Fruit fly (Drosophila melanogaster) whole organism, embryonic: ENCODE data around the gene CG3408.

Experiments
- Aef1 ChIP-seq: fragments of 200-800 bp; sonication (Bioruptor generic); IDR thresholded peaks from 3 replicates; pipeline ENCODE4 v1.3.6; 2022; ENCODE audit warnings: missing biosample characterization, missing genetic modification characterization
- CG10565 ChIP-seq: fragments of 200-800 bp; sonication (Bioruptor generic); optimal IDR thresholded peaks from 3 replicates; lab custom pipeline; 2016; ENCODE audit warnings: missing biosample characterization, mild to moderate bottlenecking, missing genetic modification characterization
- CG10959 ChIP-seq: fragments of 200-800 bp; sonication (Bioruptor generic); IDR thresholded peaks from 2 replicates; pipeline ENCODE4 v1.3.6; 2022; ENCODE audit warnings: missing biosample characterization, missing genetic modification characterization
- CG12104 ChIP-seq: fragments of 200-800 bp; sonication (Bioruptor generic); optimal IDR thresholded peaks from 3 replicates; lab custom pipeline; 2016; ENCODE audit warnings: missing biosample characterization, missing genetic modification characterization
- CG12659 ChIP-seq: fragments of 200-800 bp; sonication (Bioruptor generic); optimal IDR thresholded peaks from 3 replicates; lab custom pipeline; 2017; ENCODE audit warnings: mild to moderate bottlenecking, missing biosample characterization, missing genetic modification reagents, missing genetic modification characterization
- CG12942 ChIP-seq: fragments of 200-800 bp; sonication (Bioruptor generic); optimal IDR thresholded peaks from 3 replicates; lab custom pipeline; 2016; ENCODE audit warnings: missing biosample characterization, missing genetic modification characterization
- CG15514 ChIP-seq: fragments of 200-800 bp; sonication (Bioruptor generic); optimal IDR thresholded peaks from 3 replicates; lab custom pipeline; 2017; ENCODE audit warnings: missing biosample characterization, missing genetic modification characterization, mild to moderate bottlenecking, moderate library complexity, missing genetic modification reagents
- CG17359 ChIP-seq: fragments of 200-800 bp; sonication (Bioruptor generic); optimal IDR thresholded peaks from 3 replicates; lab custom pipeline; 2018; ENCODE audit warnings: missing biosample characterization, mild to moderate bottlenecking, missing genetic modification characterization, moderate library complexity
- CG18262 ChIP-seq: fragments of 200-800 bp; optimal IDR thresholded peaks from 3 replicates; lab custom pipeline; 2019; ENCODE audit warnings: missing biosample characterization, mild to moderate bottlenecking, missing genetic modification characterization, moderate library complexity
- CG2129 ChIP-seq: fragments of 200-800 bp; sonication (Bioruptor generic); IDR thresholded peaks from 2 replicates; pipeline ENCODE4 v1.3.6; 2022; ENCODE audit warnings: missing biosample characterization, missing genetic modification characterization; ENCODE audit not compliant: partially characterized antibody
- CG2712 ChIP-seq: fragments of 200-800 bp; optimal IDR thresholded peaks from 3 replicates; lab custom pipeline; 2019; ENCODE audit warnings: missing biosample characterization, mild to moderate bottlenecking, missing genetic modification characterization, moderate library complexity
- CG30020 ChIP-seq: fragments of 200-800 bp; optimal IDR thresholded peaks from 2 replicates; lab custom pipeline; 2019; ENCODE audit warnings: missing biosample characterization, mild to moderate bottlenecking, missing genetic modification characterization, moderate library complexity
- CG31224 ChIP-seq: fragments of 200-800 bp; sonication (Bioruptor generic); IDR thresholded peaks from 2 replicates; pipeline ENCODE4 v1.3.6; 2022; ENCODE audit warnings: missing biosample characterization, missing genetic modification characterization
- CG3281 ChIP-seq: fragments of 200-800 bp; sonication (Bioruptor generic); optimal IDR thresholded peaks from 3 replicates; lab custom pipeline; 2017; ENCODE audit warnings: missing biosample characterization, mild to moderate bottlenecking, missing genetic modification characterization
- CG7786 ChIP-seq: fragments of 200-800 bp; sonication (Bioruptor generic); optimal IDR thresholded peaks from 2 replicates; lab custom pipeline; 2016; ENCODE audit warnings: missing biosample characterization, missing genetic modification characterization
- CG7963 ChIP-seq: fragments of 200-800 bp; sonication (Bioruptor generic); IDR thresholded peaks from 3 replicates; pipeline ENCODE4 v1.3.6; 2022; ENCODE audit warnings: missing biosample characterization, missing genetic modification characterization; ENCODE audit not compliant: partially characterized antibody
- CG9215 ChIP-seq: fragments of 200-800 bp; sonication (Bioruptor generic); IDR thresholded peaks from 2 replicates; pipeline ENCODE4 v1.3.6; 2022; ENCODE audit warnings: missing biosample characterization, missing genetic modification characterization
- Camta ChIP-seq: fragments of 200-800 bp; sonication (Bioruptor generic); optimal IDR thresholded peaks from 2 replicates; lab custom pipeline; 2016; ENCODE audit warnings: missing biosample characterization, missing genetic modification characterization
- Dek ChIP-seq: fragments of 200-800 bp; sonication (Bioruptor generic); optimal IDR thresholded peaks from 3 replicates; lab custom pipeline; 2019; ENCODE audit warnings: missing biosample characterization, mild to moderate bottlenecking, missing genetic modification characterization, moderate library complexity
- Doc2 ChIP-seq: fragments of 200-800 bp; sonication (Bioruptor generic); IDR thresholded peaks from 2 replicates; pipeline ENCODE4 v1.3.6; 2022; ENCODE audit warnings: missing biosample characterization, missing genetic modification characterization
- E2f1 ChIP-seq: fragments of 200-800 bp; sonication (Bioruptor generic); IDR thresholded peaks from 2 replicates; pipeline ENCODE4 v1.3.6; 2022; ENCODE audit warnings: missing biosample characterization, missing genetic modification characterization
- Ets65A ChIP-seq: fragments of 200-800 bp; sonication (Bioruptor generic); peaks from one replicate; lab custom pipeline; 2016; ENCODE audit warnings: missing biosample characterization, missing genetic modification characterization
- Fer1 ChIP-seq: fragments of 200-800 bp; sonication (Bioruptor generic); optimal IDR thresholded peaks from 2 replicates; lab custom pipeline; 2017; ENCODE audit warnings: missing biosample characterization, mild to moderate bottlenecking, missing genetic modification characterization
- Hsf ChIP-seq: fragments of 200-800 bp; sonication (Bioruptor generic); optimal IDR thresholded peaks from 3 replicates; lab custom pipeline; 2016; ENCODE audit warnings: missing biosample characterization, missing genetic modification characterization
- MESR4 ChIP-seq: fragments of 200-800 bp; sonication (Bioruptor generic); optimal IDR thresholded peaks from 2 replicates; lab custom pipeline; 2018; ENCODE audit warnings: missing biosample characterization, mild to moderate bottlenecking, missing genetic modification characterization, moderate library complexity
- Meics ChIP-seq: fragments of 200-800 bp; sonication (Bioruptor generic); optimal IDR thresholded peaks from 2 replicates; lab custom pipeline; 2017; ENCODE audit warnings: missing biosample characterization, mild to moderate bottlenecking, missing genetic modification characterization
- Pdp1 ChIP-seq, 2 experiments: fragments of 200-800 bp; sonication (Bioruptor generic); optimal IDR thresholded peaks; 3 replicates each; lab custom pipeline; 2016; ENCODE audit warnings: missing biosample characterization in 2 of 2, missing genetic modification characterization in 2 of 2, mild to moderate bottlenecking in 1 of 2, moderate library complexity in 1 of 2
- Poxn ChIP-seq: fragments of 200-800 bp; sonication (Bioruptor generic); IDR thresholded peaks from 2 replicates; pipeline ENCODE4 v1.3.6; 2022; ENCODE audit warnings: missing biosample characterization, missing genetic modification characterization
- Rx ChIP-seq: fragments of 200-800 bp; sonication (Bioruptor generic); IDR thresholded peaks from 2 replicates; pipeline ENCODE4 v1.3.6; 2022; ENCODE audit warnings: missing biosample characterization, missing genetic modification characterization
- Sox102F ChIP-seq: fragments of 200-800 bp; sonication (Bioruptor generic); optimal IDR thresholded peaks from 2 replicates; lab custom pipeline; 2018; ENCODE audit warnings: missing biosample characterization, mild to moderate bottlenecking, missing genetic modification characterization, moderate library complexity
- Ssrp ChIP-seq: fragments of 200-800 bp; sonication (Bioruptor generic); optimal IDR thresholded peaks from 2 replicates; lab custom pipeline; 2018; ENCODE audit warnings: missing biosample characterization, mild to moderate bottlenecking, missing genetic modification characterization, moderate library complexity
- Usf ChIP-seq: fragments of 200-800 bp; sonication (Bioruptor generic); optimal IDR thresholded peaks from 2 replicates; lab custom pipeline; 2017; ENCODE audit warnings: missing genotype, missing biosample characterization, missing genetic modification characterization
- aop ChIP-seq: fragments of 200-800 bp; sonication (Bioruptor generic); IDR thresholded peaks from 2 replicates; pipeline ENCODE4 v1.3.6; 2022; ENCODE audit warnings: missing biosample characterization, missing genetic modification characterization
- bcd ChIP-seq: fragments of 200-800 bp; sonication (Bioruptor generic); optimal IDR thresholded peaks from 2 replicates; lab custom pipeline; 2017; ENCODE audit warnings: missing biosample characterization, mild to moderate bottlenecking, missing genetic modification characterization
- cas ChIP-seq: fragments of 200-800 bp; sonication (Bioruptor generic); IDR thresholded peaks from 2 replicates; pipeline ENCODE4 v1.3.6; 2022; ENCODE audit warnings: missing biosample characterization, missing genetic modification characterization
- corto ChIP-seq: fragments of 200-800 bp; sonication (Bioruptor generic); optimal IDR thresholded peaks from 2 replicates; lab custom pipeline; 2016; ENCODE audit warnings: missing biosample characterization, mild to moderate bottlenecking, missing genetic modification characterization, moderate library complexity
- crc ChIP-seq: fragments of 200-800 bp; sonication (Bioruptor generic); optimal IDR thresholded peaks from 2 replicates; lab custom pipeline; 2016; ENCODE audit warnings: missing biosample characterization, missing genetic modification characterization
- gem ChIP-seq: fragments of 200-800 bp; sonication (Bioruptor generic); optimal IDR thresholded peaks from 2 replicates; lab custom pipeline; 2019; ENCODE audit warnings: missing biosample characterization, mild to moderate bottlenecking, missing genetic modification characterization, moderate library complexity
- ken ChIP-seq: fragments of 200-800 bp; sonication (Bioruptor generic); IDR thresholded peaks from 3 replicates; pipeline ENCODE4 v1.3.6; 2022; ENCODE audit warnings: missing biosample characterization, missing genetic modification characterization
- nmo ChIP-seq: fragments of 200-800 bp; sonication (Bioruptor generic); optimal IDR thresholded peaks from 2 replicates; lab custom pipeline; 2018; ENCODE audit warnings: missing biosample characterization, mild to moderate bottlenecking, missing genetic modification characterization, moderate library complexity
- pan ChIP-seq, 4 experiments: fragments of >200 bp in 3 of 4; fragments of 200-800 bp in 1 of 4; sonication (Bioruptor generic) in 1 of 4; optimal IDR thresholded peaks in 3 of 4; IDR thresholded peaks in 1 of 4; 2 replicates each; pipeline versions ENCODE4 v1.3.6 to Lab custom; 2017 to 2022; ENCODE audit warnings: missing biosample characterization in 2 of 4, missing genetic modification characterization in 2 of 4, mixed read lengths in 1 of 4
- pita ChIP-seq: fragments of 200-800 bp; sonication (Bioruptor generic); optimal IDR thresholded peaks from 2 replicates; lab custom pipeline; 2017; ENCODE audit warnings: missing biosample characterization, mild to moderate bottlenecking, missing genetic modification characterization
- pzg ChIP-seq: fragments of 200-800 bp; sonication (Bioruptor generic); optimal IDR thresholded peaks from 3 replicates; lab custom pipeline; 2018; ENCODE audit warnings: missing biosample characterization, mild to moderate bottlenecking, missing genetic modification characterization, moderate library complexity
- sc ChIP-seq, 3 experiments: fragments of >200 bp in 2 of 3; fragments of 200-800 bp in 1 of 3; sonication (Bioruptor generic) in 1 of 3; optimal IDR thresholded peaks; 2 replicates in 2 of 3; 3 replicates in 1 of 3; lab custom pipeline; 2017; ENCODE audit warnings: mild to moderate bottlenecking in 1 of 3, missing biosample characterization in 1 of 3, missing genetic modification characterization in 1 of 3, missing genetic modification reagents in 1 of 3
- seq ChIP-seq: fragments of 200-800 bp; sonication (Bioruptor generic); IDR thresholded peaks from 2 replicates; pipeline ENCODE4 v1.3.6; 2022; ENCODE audit warnings: missing biosample characterization, missing genetic modification characterization
- shn ChIP-seq: fragments of 200-800 bp; sonication (Bioruptor generic); optimal IDR thresholded peaks from 3 replicates; lab custom pipeline; 2016; ENCODE audit warnings: missing biosample characterization, missing genetic modification characterization
- tio ChIP-seq: fragments of 200-800 bp; sonication (Bioruptor generic); optimal IDR thresholded peaks from 2 replicates; lab custom pipeline; 2017; ENCODE audit warnings: missing biosample characterization, missing genetic modification characterization, inconsistent platforms
- ttk ChIP-seq: fragments of 200-800 bp; sonication (Bioruptor generic); IDR thresholded peaks from 2 replicates; pipeline ENCODE4 v2.1.2; 2022; ENCODE audit warnings: missing biosample characterization, missing genetic modification characterization
- zf30C ChIP-seq: fragments of 200-800 bp; sonication (Bioruptor generic); optimal IDR thresholded peaks from 3 replicates; lab custom pipeline; 2018; ENCODE audit warnings: missing biosample characterization, mild to moderate bottlenecking, missing genetic modification characterization

The CG3408 gene

DNA sequence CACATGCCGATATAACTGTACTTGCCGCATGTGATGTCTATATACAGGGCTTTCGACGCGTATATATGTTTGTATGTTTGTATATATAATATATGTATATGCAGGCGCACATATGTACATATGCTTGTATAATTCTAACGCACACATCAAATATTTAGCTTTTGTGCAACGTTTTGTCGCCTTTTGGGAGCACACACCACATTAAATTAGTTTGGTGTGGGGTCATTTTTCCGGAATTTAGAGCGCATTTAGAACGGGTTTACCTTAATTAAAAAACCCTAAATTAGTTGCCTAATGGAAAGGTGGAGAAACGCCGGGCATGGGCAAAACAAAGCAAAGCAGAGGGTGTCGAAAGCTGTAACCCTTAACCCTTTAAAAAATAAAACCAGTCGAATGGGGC, 42.1 kb downstream of the CG3408 start:
- TF ChIP-seq MESR4 (GFP tag; lab: Kevin White, UChicago) (no peak), CG7963 (GFP tag; lab: Robert Waterston, UW) (no peak), Rx (GFP tag; lab: Robert Waterston, UW) (no peak), cas (GFP tag; lab: Robert Waterston, UW) (no peak), Ets65A (GFP tag; lab: Kevin White, UChicago) (peak; percentile 68), bcd (no peak)

dm6 chr3L:9466595-9466994, 42.8 kb downstream of the CG3408 start:
- peak; percentile 28 for TF ChIP-seq CG18262 (tag; lab: Kevin White, UChicago)
- no peak for TF ChIP-seq Camta (GFP tag; lab: Kevin White, UChicago)
- TF ChIP-seq CG15514, result no peak
- TF ChIP-seq Pdp1 (GFP tag; optimal IDR thresholded peaks at IDR 0.05; lab: Kevin White, UChicago), result no peak
- no peak for TF ChIP-seq CG7786
- peak; percentile 17 for TF ChIP-seq Ssrp (tag; lab: Kevin White, UChicago)
- no peak for TF ChIP-seq CG10565 (GFP tag; lab: Kevin White, UChicago)
- no peak for TF ChIP-seq Aef1 (GFP tag; lab: Robert Waterston, UW)
- peak; percentile 4 for TF ChIP-seq CG17359 (tag; lab: Kevin White, UChicago)
- no peak for TF ChIP-seq zf30C (GFP tag; lab: Kevin White, UChicago)
- TF ChIP-seq Sox102F (GFP tag; lab: Kevin White, UChicago), result peak; percentile 38
- TF ChIP-seq Doc2 (GFP tag; lab: Robert Waterston, UW), result no peak
- TF ChIP-seq tio (GFP tag; lab: Kevin White, UChicago), result peak; percentile 7
- TF ChIP-seq gem, result peak; percentile 64
- TF ChIP-seq ken (GFP tag; lab: Robert Waterston, UW), result no peak
- TF ChIP-seq CG10959, result no peak
- TF ChIP-seq CG12659, result peak; percentile 41
- TF ChIP-seq Poxn (GFP tag; lab: Robert Waterston, UW), result no peak
- no peak for TF ChIP-seq aop (GFP tag; lab: Robert Waterston, UW)
- peak; percentile 35 for TF ChIP-seq nmo
- TF ChIP-seq CG12942 (GFP tag; lab: Kevin White, UChicago), result no peak
- no peak for TF ChIP-seq sc (optimal IDR thresholded peaks at IDR 0.05; lab: Kevin White, UChicago)
- no peak for TF ChIP-seq sc (GFP tag; optimal IDR thresholded peaks at IDR 0.05; lab: Kevin White, UChicago)
- TF ChIP-seq CG31224 (GFP tag; lab: Robert Waterston, UW), result no peak
- peak; percentile 19 for TF ChIP-seq Dek (tag; lab: Kevin White, UChicago)
- TF ChIP-seq CG3281, result peak; percentile 38
- TF ChIP-seq CG9215 (GFP tag; lab: Robert Waterston, UW), result peak; percentile 31; the same call in 1 of the 2 replicates
- TF ChIP-seq pan (optimal IDR thresholded peaks at IDR 0.05; lab: Kevin White, UChicago), result no peak
- no peak for TF ChIP-seq pan (GFP tag; optimal IDR thresholded peaks at IDR 0.05 in 1 of 2, IDR thresholded peaks at IDR 0.05 in 1 of 2)
- TF ChIP-seq seq (GFP tag; lab: Robert Waterston, UW), result no peak
- no peak for TF ChIP-seq MESR4 (GFP tag; lab: Kevin White, UChicago)
- no peak for TF ChIP-seq Usf (GFP tag; lab: Kevin White, UChicago)
- no peak for TF ChIP-seq crc (GFP tag; lab: Kevin White, UChicago)
- peak; percentile 8 for TF ChIP-seq Hsf (GFP tag; lab: Kevin White, UChicago)
- TF ChIP-seq CG30020 (tag; lab: Kevin White, UChicago), result no peak
- TF ChIP-seq CG2129 (GFP tag; lab: Robert Waterston, UW), result no peak
- no peak for TF ChIP-seq shn (GFP tag; lab: Kevin White, UChicago)
- no peak for TF ChIP-seq E2f1
- no peak for TF ChIP-seq CG12104 (GFP tag; lab: Kevin White, UChicago)
- peak; percentile 41 for TF ChIP-seq Meics (GFP tag; lab: Kevin White, UChicago)
- TF ChIP-seq pzg (GFP tag; lab: Kevin White, UChicago), result no peak
- peak; percentile 42 for TF ChIP-seq Fer1 (GFP tag; lab: Kevin White, UChicago)
- no peak for TF ChIP-seq ttk (GFP tag; lab: Robert Waterston, UW)
- no peak for TF ChIP-seq pita
- peak; percentile 37 for TF ChIP-seq CG2712 (tag; lab: Kevin White, UChicago)
- no peak for TF ChIP-seq corto
